Worm (Caenorhabditis elegans) whole organism, L1 larva: ENCODE results near the gene ttr-14.

ENCODE experiments used
- aha-1 ChIP-seq: fragments of 150-350 bp; optimal IDR thresholded peaks from 2 replicates; lab custom pipeline; 2014; ENCODE audit warnings: missing biosample characterization, missing genetic modification characterization
- ama-1 ChIP-seq: fragments of 150-350 bp; optimal IDR thresholded peaks from 2 replicates; lab custom pipeline; 2014
- fkh-10 ChIP-seq: sonication (generic microtip); optimal IDR thresholded peaks from 2 replicates; lab custom pipeline; 2017; ENCODE audit warnings: missing biosample characterization, missing genetic modification reagents, missing genetic modification characterization
- lin-13 ChIP-seq: fragments of 150-350 bp; optimal IDR thresholded peaks from 2 replicates; lab custom pipeline; 2014; ENCODE audit warnings: missing biosample characterization, missing genetic modification reagents, missing genetic modification characterization
- lin-14 ChIP-seq: fragments of 200-800 bp; sonication (Bioruptor generic); optimal IDR thresholded peaks from 2 replicates; lab custom pipeline; 2018; ENCODE audit warnings: mild to moderate bottlenecking, missing genetic modification characterization, moderate library complexity, missing compliant biosample characterization
- lin-39 ChIP-seq: fragments of 150-350 bp; optimal IDR thresholded peaks from 2 replicates; lab custom pipeline; 2014; ENCODE audit warnings: missing biosample characterization, missing genetic modification reagents, missing genetic modification characterization
- pax-3 ChIP-seq: fragments of 200-800 bp; sonication (Bioruptor generic); optimal IDR thresholded peaks from 2 replicates; lab custom pipeline; 2018; ENCODE audit warnings: mild to moderate bottlenecking, missing genetic modification characterization, moderate library complexity, missing compliant biosample characterization
- zag-1 ChIP-seq: fragments of 150-350 bp; optimal IDR thresholded peaks from 2 replicates; lab custom pipeline; 2014; ENCODE audit warnings: missing biosample characterization, missing genetic modification characterization

DNA sequence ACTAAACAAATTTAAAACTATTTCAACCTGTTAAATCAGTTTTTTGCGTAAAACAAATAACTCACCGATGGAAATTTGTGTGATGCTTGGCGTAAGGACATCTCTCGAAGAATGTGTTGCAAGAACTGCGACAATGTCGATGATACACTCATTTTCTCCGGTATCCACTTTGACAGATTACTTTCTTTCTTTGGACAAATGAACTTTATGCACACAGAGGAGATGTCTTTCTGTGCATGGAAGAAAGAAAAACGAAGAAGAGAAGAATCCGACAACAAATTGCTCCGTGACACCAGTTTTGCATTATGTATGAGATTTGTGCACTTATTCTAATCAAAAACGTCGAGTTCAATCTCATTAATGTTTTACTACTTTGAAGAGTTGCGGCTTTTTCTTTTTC is 51.2 kb downstream of the ttr-14 start, which contains the start of gene plc-1:
- no peak for TF ChIP-seq lin-39
- TF ChIP-seq lin-14 (GFP tag; lab: Kevin White, UChicago) = no peak
- no peak for TF ChIP-seq fkh-10
- TF ChIP-seq aha-1 = no peak
- no peak for TF ChIP-seq zag-1 (tag; lab: Kevin White, UChicago)
- TF ChIP-seq ama-1 (lab: Kevin White, UChicago) = no peak
- no peak for TF ChIP-seq lin-13 (GFP tag; lab: Kevin White, UChicago)
- TF ChIP-seq pax-3 = no peak
